Fruit fly (Drosophila melanogaster) whole organism, embryonic: ENCODE results near the gene CG9240.

Source experiments
- ATbp ChIP-seq: fragments of 200-800 bp; sonication (Bioruptor generic); optimal IDR thresholded peaks from 2 replicates; lab custom pipeline; 2017; ENCODE audit warnings: missing biosample characterization, mild to moderate bottlenecking, missing genetic modification characterization, missing genetic modification reagents
- Ada2b ChIP-seq: fragments of 200-800 bp; sonication (Bioruptor generic); IDR thresholded peaks from 2 replicates; pipeline ENCODE4 v1.3.6; 2022; ENCODE audit warnings: missing biosample characterization, missing genetic modification characterization
- Aef1 ChIP-seq: fragments of 200-800 bp; sonication (Bioruptor generic); IDR thresholded peaks from 3 replicates; pipeline ENCODE4 v1.3.6; 2022; ENCODE audit warnings: missing biosample characterization, missing genetic modification characterization
- Blimp-1 ChIP-seq: fragments of 200-800 bp; sonication (Bioruptor generic); optimal IDR thresholded peaks from 3 replicates; lab custom pipeline; 2018; ENCODE audit warnings: missing biosample characterization, missing genetic modification characterization, mild to moderate bottlenecking, moderate library complexity, missing genetic modification reagents
- CG10654 ChIP-seq: fragments of 200-800 bp; sonication (Bioruptor generic); optimal IDR thresholded peaks from 2 replicates; lab custom pipeline; 2016; ENCODE audit warnings: missing biosample characterization, missing genetic modification characterization
- CG10979 ChIP-seq: fragments of 200-800 bp; sonication (Bioruptor generic); optimal IDR thresholded peaks from 2 replicates; lab custom pipeline; 2018; ENCODE audit warnings: missing biosample characterization, mild to moderate bottlenecking, missing genetic modification characterization, moderate library complexity
- CG11456 ChIP-seq: fragments of 200-800 bp; sonication (Bioruptor generic); IDR thresholded peaks from 3 replicates; pipeline ENCODE4 v1.3.6; 2022; ENCODE audit warnings: missing biosample characterization, missing genetic modification characterization
- CG14667 ChIP-seq: fragments of 200-800 bp; sonication (Bioruptor generic); IDR thresholded peaks from 2 replicates; pipeline ENCODE4 v1.3.6; 2022; ENCODE audit warnings: missing biosample characterization, missing genetic modification characterization
- CG14965 ChIP-seq: fragments of 200-800 bp; sonication (Bioruptor generic); optimal IDR thresholded peaks from 2 replicates; lab custom pipeline; 2016; ENCODE audit warnings: missing biosample characterization, missing genetic modification characterization, borderline replicate concordance
- CG15269 ChIP-seq: fragments of 200-800 bp; sonication (Bioruptor generic); optimal IDR thresholded peaks from 2 replicates; lab custom pipeline; 2018; ENCODE audit warnings: missing biosample characterization, mild to moderate bottlenecking, missing genetic modification characterization, moderate library complexity
- CG15479 ChIP-seq: fragments of 200-800 bp; sonication (Bioruptor generic); optimal IDR thresholded peaks from 3 replicates; lab custom pipeline; 2019; ENCODE audit warnings: missing biosample characterization, mild to moderate bottlenecking, missing genetic modification characterization, moderate library complexity
- CG16813 ChIP-seq: fragments of 200-800 bp; sonication (Bioruptor generic); IDR thresholded peaks from 3 replicates; pipeline ENCODE4 v1.3.6; 2022; ENCODE audit warnings: missing biosample characterization, missing genetic modification characterization; ENCODE audit not compliant: partially characterized antibody
- CG16863 ChIP-seq: fragments of 200-800 bp; sonication (Bioruptor generic); optimal IDR thresholded peaks from 3 replicates; lab custom pipeline; 2016; ENCODE audit warnings: missing biosample characterization, missing genetic modification characterization
- CG17568 ChIP-seq: fragments of 200-800 bp; sonication (Bioruptor generic); optimal IDR thresholded peaks from 2 replicates; lab custom pipeline; 2018; ENCODE audit warnings: missing biosample characterization, mild to moderate bottlenecking, missing genetic modification characterization, moderate library complexity
- CG17802 ChIP-seq: fragments of 200-800 bp; sonication (Bioruptor generic); optimal IDR thresholded peaks from 2 replicates; lab custom pipeline; 2018; ENCODE audit warnings: missing biosample characterization, mild to moderate bottlenecking, missing genetic modification characterization, moderate library complexity
- CG2129 ChIP-seq: fragments of 200-800 bp; sonication (Bioruptor generic); IDR thresholded peaks from 2 replicates; pipeline ENCODE4 v1.3.6; 2022; ENCODE audit warnings: missing biosample characterization, missing genetic modification characterization; ENCODE audit not compliant: partially characterized antibody
- CG32767 ChIP-seq: fragments of 200-800 bp; sonication (Bioruptor generic); IDR thresholded peaks from 2 replicates; pipeline ENCODE4 v1.3.6; 2022; ENCODE audit warnings: missing biosample characterization, missing genetic modification characterization
- CG4404 ChIP-seq: fragments of 200-800 bp; sonication (Bioruptor generic); IDR thresholded peaks from 2 replicates; pipeline ENCODE4 v1.3.6; 2022; ENCODE audit warnings: missing biosample characterization, missing genetic modification characterization
- CG7987 ChIP-seq: fragments of 200-800 bp; sonication (Bioruptor generic); optimal IDR thresholded peaks from 2 replicates; lab custom pipeline; 2018; ENCODE audit warnings: missing biosample characterization, mild to moderate bottlenecking, missing genetic modification characterization, moderate library complexity
- CG9876 ChIP-seq: fragments of 200-800 bp; sonication (Bioruptor generic); optimal IDR thresholded peaks from 2 replicates; lab custom pipeline; 2016; ENCODE audit warnings: missing biosample characterization, missing genetic modification characterization
- E2f2 ChIP-seq: fragments of 200-800 bp; sonication (Bioruptor generic); IDR thresholded peaks from 2 replicates; pipeline ENCODE4 v1.3.6; 2022; ENCODE audit warnings: missing biosample characterization, missing genetic modification characterization
- Eip74EF ChIP-seq, 2 experiments: fragments of 200-800 bp in 1 of 2; fragments of >200 bp in 1 of 2; sonication (Bioruptor generic) in 1 of 2; optimal IDR thresholded peaks; 2 replicates each; lab custom pipeline; 2017 to 2019; ENCODE audit warnings: missing biosample characterization in 2 of 2, missing genetic modification characterization in 2 of 2, mild to moderate bottlenecking in 1 of 2, moderate library complexity in 1 of 2
- Poxn ChIP-seq: fragments of 200-800 bp; sonication (Bioruptor generic); IDR thresholded peaks from 2 replicates; pipeline ENCODE4 v1.3.6; 2022; ENCODE audit warnings: missing biosample characterization, missing genetic modification characterization
- amos ChIP-seq: fragments of 200-800 bp; sonication (Bioruptor generic); IDR thresholded peaks from 2 replicates; pipeline ENCODE4 v1.3.6; 2022; ENCODE audit warnings: missing biosample characterization, missing genetic modification characterization; ENCODE audit not compliant: partially characterized antibody
- ase ChIP-seq: fragments of 200-800 bp; sonication (Bioruptor generic); IDR thresholded peaks from 3 replicates; pipeline ENCODE4 v1.3.6; 2022; ENCODE audit warnings: missing biosample characterization, missing genetic modification characterization
- bcd ChIP-seq: fragments of 200-800 bp; sonication (Bioruptor generic); optimal IDR thresholded peaks from 2 replicates; lab custom pipeline; 2017; ENCODE audit warnings: missing biosample characterization, mild to moderate bottlenecking, missing genetic modification characterization
- cas ChIP-seq: fragments of 200-800 bp; sonication (Bioruptor generic); IDR thresholded peaks from 2 replicates; pipeline ENCODE4 v1.3.6; 2022; ENCODE audit warnings: missing biosample characterization, missing genetic modification characterization
- ci ChIP-seq: fragments of 200-800 bp; sonication (Bioruptor generic); IDR thresholded peaks from 3 replicates; pipeline ENCODE4 v1.3.6; 2022; ENCODE audit warnings: missing biosample characterization, missing genetic modification characterization
- crc ChIP-seq: fragments of 200-800 bp; sonication (Bioruptor generic); optimal IDR thresholded peaks from 2 replicates; lab custom pipeline; 2016; ENCODE audit warnings: missing biosample characterization, missing genetic modification characterization
- dati ChIP-seq: fragments of 200-800 bp; sonication (Bioruptor generic); IDR thresholded peaks from 2 replicates; pipeline ENCODE4 v1.3.6; 2022; ENCODE audit warnings: missing biosample characterization, missing genetic modification characterization
- emc ChIP-seq: fragments of 200-800 bp; sonication (Bioruptor generic); optimal IDR thresholded peaks from 2 replicates; lab custom pipeline; 2016; ENCODE audit warnings: missing biosample characterization, missing genetic modification characterization
- esg ChIP-seq: fragments of 200-800 bp; sonication (Bioruptor generic); conservative IDR thresholded peaks from 2 replicates; pipeline ENCODE4 v1.3.6; 2022; ENCODE audit warnings: missing biosample characterization, missing genetic modification characterization
- gcm2 ChIP-seq: fragments of 200-800 bp; sonication (Bioruptor generic); optimal IDR thresholded peaks from 2 replicates; lab custom pipeline; 2016; ENCODE audit warnings: missing biosample characterization, missing genetic modification characterization
- knrl ChIP-seq: fragments of 200-800 bp; sonication (Bioruptor generic); IDR thresholded peaks from 3 replicates; pipeline ENCODE4 v1.3.6; 2022; ENCODE audit warnings: missing biosample characterization, missing genetic modification characterization; ENCODE audit not compliant: partially characterized antibody
- lab ChIP-seq: fragments of 200-800 bp; sonication (Bioruptor generic); optimal IDR thresholded peaks from 3 replicates; lab custom pipeline; 2017; ENCODE audit warnings: missing biosample characterization, missing genetic modification characterization, mild to moderate bottlenecking, moderate library complexity, missing genetic modification reagents
- lmd ChIP-seq: fragments of 200-800 bp; sonication (Bioruptor generic); IDR thresholded peaks from 2 replicates; pipeline ENCODE4 v1.3.6; 2022; ENCODE audit warnings: missing biosample characterization, missing genetic modification characterization
- luna ChIP-seq: fragments of 200-800 bp; sonication (Bioruptor generic); optimal IDR thresholded peaks from 2 replicates; lab custom pipeline; 2016; ENCODE audit warnings: missing biosample characterization, missing genetic modification characterization
- oc ChIP-seq: fragments of 200-800 bp; sonication (Bioruptor generic); optimal IDR thresholded peaks from 2 replicates; lab custom pipeline; 2018; ENCODE audit warnings: missing biosample characterization, mild to moderate bottlenecking, missing genetic modification characterization, moderate library complexity
- otp ChIP-seq: fragments of 200-800 bp; sonication (Bioruptor generic); IDR thresholded peaks from 3 replicates; pipeline ENCODE4, ENCODE4 v1.3.6; 2022; ENCODE audit warnings: missing biosample characterization, missing genetic modification characterization
- p53 ChIP-seq: fragments of 200-800 bp; sonication (Bioruptor generic); optimal IDR thresholded peaks from 2 replicates; lab custom pipeline; 2016; ENCODE audit warnings: missing biosample characterization, missing genetic modification characterization
- pan ChIP-seq, 4 experiments: fragments of >200 bp in 3 of 4; fragments of 200-800 bp in 1 of 4; sonication (Bioruptor generic) in 1 of 4; optimal IDR thresholded peaks in 3 of 4; IDR thresholded peaks in 1 of 4; 2 replicates each; pipeline versions ENCODE4 v1.3.6 to Lab custom; 2017 to 2022; ENCODE audit warnings: missing biosample characterization in 2 of 4, missing genetic modification characterization in 2 of 4, mixed read lengths in 1 of 4
- pfk ChIP-seq: fragments of 200-800 bp; sonication (Bioruptor generic); optimal IDR thresholded peaks from 2 replicates; lab custom pipeline; 2018; ENCODE audit warnings: missing biosample characterization, mild to moderate bottlenecking, missing genetic modification characterization, moderate library complexity
- ro ChIP-seq: fragments of 200-800 bp; sonication (Bioruptor generic); IDR thresholded peaks from 2 replicates; pipeline ENCODE4 v1.3.6; 2022; ENCODE audit warnings: missing biosample characterization, missing genetic modification characterization
- sima ChIP-seq: fragments of 200-800 bp; sonication (Bioruptor generic); optimal IDR thresholded peaks from 2 replicates; lab custom pipeline; 2016; ENCODE audit warnings: missing biosample characterization, missing genetic modification characterization
- slou ChIP-seq: fragments of 200-800 bp; sonication (Bioruptor generic); optimal IDR thresholded peaks from 3 replicates; lab custom pipeline; 2016; ENCODE audit warnings: missing biosample characterization, missing genetic modification characterization
- sna ChIP-seq: fragments of 200-800 bp; sonication (Bioruptor generic); IDR thresholded peaks from 2 replicates; pipeline ENCODE4 v1.3.6; 2022; ENCODE audit warnings: missing biosample characterization, missing genetic modification characterization; ENCODE audit not compliant: partially characterized antibody
- ssp ChIP-seq: fragments of 200-800 bp; sonication (Bioruptor generic); IDR thresholded peaks from 2 replicates; pipeline ENCODE4 v1.3.6; 2022; ENCODE audit warnings: missing biosample characterization, missing genetic modification characterization
- vvl ChIP-seq: fragments of 200-800 bp; sonication (Bioruptor generic); IDR thresholded peaks from 2 replicates; pipeline ENCODE4 v1.3.6; 2022; ENCODE audit warnings: missing biosample characterization, missing genetic modification characterization
- zfh2 ChIP-seq: fragments of 200-800 bp; sonication (Bioruptor generic); optimal IDR thresholded peaks from 2 replicates; lab custom pipeline; 2016; ENCODE audit warnings: missing biosample characterization, missing genetic modification characterization

CG9240 gene

DNA sequence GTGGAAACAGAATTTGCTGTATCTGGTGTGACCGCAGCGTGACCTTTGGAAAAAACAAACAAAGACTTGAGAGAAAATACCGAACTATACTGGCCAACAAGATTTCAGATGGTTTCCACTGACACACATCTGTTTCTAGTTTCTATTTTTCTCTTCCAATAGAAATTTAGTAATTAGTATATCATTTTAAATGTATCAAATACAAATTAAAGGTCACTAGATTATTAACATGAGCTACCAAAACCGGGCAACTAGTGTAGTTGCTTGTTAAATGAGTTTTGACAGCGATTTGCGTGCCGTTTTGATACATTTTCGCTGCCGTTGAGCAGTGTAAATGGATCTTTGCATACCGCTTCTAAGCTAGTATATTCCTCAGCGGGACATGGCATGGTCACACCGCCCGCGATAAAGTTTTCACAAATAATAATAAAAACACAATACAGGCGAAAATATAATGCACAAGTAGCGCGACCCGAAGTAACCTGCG lies 2.7 kb upstream of the CG9240 start, which contains the start of the genes Pis and Hap40 (continued):
- TF ChIP-seq gcm2 (GFP tag; lab: Kevin White, UChicago) (no peak), sima (GFP tag; lab: Kevin White, UChicago) (no peak), oc (tag; lab: Kevin White, UChicago) (no peak), ase (GFP tag; lab: Robert Waterston, UW) (peak; percentile 56; the same call in 1 of the 3 replicates), sna (GFP tag; lab: Robert Waterston, UW) (no peak), CG10654 (GFP tag; lab: Kevin White, UChicago) (peak; percentile 41), Ada2b (GFP tag; lab: Robert Waterston, UW) (peak; percentile 59), ci (GFP tag; lab: Robert Waterston, UW) (0 out of 3 replicates have a peak, but pooled peaks have one; percentile 32), knrl (GFP tag; lab: Robert Waterston, UW) (no peak), Poxn (GFP tag; lab: Robert Waterston, UW) (peak; percentile 35; the same call in 1 of the 2 replicates), bcd (peak; percentile 80), vvl (0 out of 2 replicates have a peak, but pooled peaks have one; percentile 18), CG17802 (tag; lab: Kevin White, UChicago) (peak; percentile 77), slou (GFP tag; lab: Kevin White, UChicago) (peak; percentile 25), pan (optimal IDR thresholded peaks at IDR 0.05; lab: Kevin White, UChicago) (no peak), pan (GFP tag; optimal IDR thresholded peaks at IDR 0.05 in 1 of 2, IDR thresholded peaks at IDR 0.05 in 1 of 2) (peak in 1 of 2 experiments; percentile 53), ssp (GFP tag; lab: Robert Waterston, UW) (peak; percentile 94), Eip74EF (GFP tag; optimal IDR thresholded peaks at IDR 0.05; lab: Kevin White, UChicago) (peak in 1 of 2 experiments; percentile 27), CG32767 (GFP tag; lab: Robert Waterston, UW) (peak; percentile 27; the same call in 1 of the 2 replicates), esg (GFP tag; lab: Robert Waterston, UW) (peak; percentile 75), dati (no peak), ATbp (GFP tag; lab: Kevin White, UChicago) (peak; percentile 4), p53 (no peak), pfk (GFP tag; lab: Kevin White, UChicago) (no peak), zfh2 (GFP tag; lab: Kevin White, UChicago) (peak; percentile 60), CG14965 (no peak), CG14667 (GFP tag; lab: Robert Waterston, UW) (peak; percentile 63), luna (GFP tag; lab: Kevin White, UChicago) (no peak), lab (GFP tag; lab: Kevin White, UChicago) (no peak), ro (GFP tag; lab: Robert Waterston, UW) (no peak), CG16813 (GFP tag; lab: Robert Waterston, UW) (no peak), amos (GFP tag; lab: Robert Waterston, UW) (no peak), lmd (GFP tag; lab: Robert Waterston, UW) (peak; percentile 86), Aef1 (GFP tag; lab: Robert Waterston, UW) (peak; percentile 72; the same call in 2 of the 3 replicates), CG15269 (peak; percentile 78), crc (GFP tag; lab: Kevin White, UChicago) (no peak), otp (GFP tag; lab: Robert Waterston, UW) (no peak), CG4404 (GFP tag; lab: Robert Waterston, UW) (peak; percentile 68), Blimp-1 (GFP tag; lab: Kevin White, UChicago) (no peak), CG16863 (GFP tag; lab: Kevin White, UChicago) (no peak), emc (GFP tag; lab: Kevin White, UChicago) (no peak), CG2129 (GFP tag; lab: Robert Waterston, UW) (no peak), CG15479 (GFP tag; lab: Kevin White, UChicago) (no peak), E2f2 (GFP tag; lab: Robert Waterston, UW) (peak; percentile 37), CG7987 (GFP tag; lab: Kevin White, UChicago) (no peak), cas (GFP tag; lab: Robert Waterston, UW) (peak; percentile 51; the same call in 1 of the 2 replicates), CG17568 (GFP tag; lab: Kevin White, UChicago) (no peak), CG10979 (tag; lab: Kevin White, UChicago) (peak; percentile 67), CG9876 (no peak), CG11456 (GFP tag; lab: Robert Waterston, UW) (peak; percentile 71; the same call in 2 of the 3 replicates)
